Fruit fly (Drosophila melanogaster): ENCODE data around the gene Fdx2.

The Fdx2 gene

dm6 chr3L:4318677-4319580 is 26.6 kb downstream of the Fdx2 start, which contains the start of gene PMP34 (continued):
- TF ChIP-seq pho (GFP tag; optimal IDR thresholded peaks at IDR 0.05) (no peak), ham (GFP tag; IDR thresholded peaks at IDR 0.05) (no peak), z (GFP tag; IDR thresholded peaks at IDR 0.05) (0 out of 3 replicates have a peak, but pooled peaks have one; percentile 22), Rfx (GFP tag; IDR thresholded peaks at IDR 0.05) (no peak; the same call in 1 of the 2 replicates), Hmx (GFP tag; optimal IDR thresholded peaks at IDR 0.05) (no peak), H2.0 (GFP tag; IDR thresholded peaks at IDR 0.05) (no peak), CG2202 (tag; optimal IDR thresholded peaks at IDR 0.05) (no peak), mirr (GFP tag; optimal IDR thresholded peaks at IDR 0.05) (peak; percentile 40), CG16863 (GFP tag; optimal IDR thresholded peaks at IDR 0.05) (no peak), CG34422 (GFP tag; IDR thresholded peaks at IDR 0.05) (peak; percentile 40; the same call in 1 of the 3 replicates), Hr78 (GFP tag; optimal IDR thresholded peaks at IDR 0.05) (peak in 1 of 2 experiments; percentile 83), grn (GFP tag; optimal IDR thresholded peaks at IDR 0.05) (peak; percentile 83)

- TF ChIP-seq Bteb2 (GFP tag; optimal IDR thresholded peaks at IDR 0.05) (no peak), CG4328 (GFP tag; optimal IDR thresholded peaks at IDR 0.05) (no peak), pfk (GFP tag; optimal IDR thresholded peaks at IDR 0.05) (no peak), dm (GFP tag; optimal IDR thresholded peaks at IDR 0.05) (peak; percentile 43), Dp (GFP tag; optimal IDR thresholded peaks at IDR 0.05) (peak; percentile 29), stwl (tag; optimal IDR thresholded peaks at IDR 0.05) (peak; percentile 92), CG15601 (tag; optimal IDR thresholded peaks at IDR 0.05) (no peak), CG31224 (GFP tag; IDR thresholded peaks at IDR 0.05) (no peak), Scr (GFP tag; IDR thresholded peaks at IDR 0.05; ENCODE audit: partially characterized antibody) (no peak), maf-S (GFP tag; optimal IDR thresholded peaks at IDR 0.05) (no peak), Asciz (GFP tag; optimal IDR thresholded peaks at IDR 0.05) (no peak), Hand (GFP tag; optimal IDR thresholded peaks at IDR 0.05) (no peak), Sry-β (GFP tag; optimal IDR thresholded peaks at IDR 0.05) (no peak), bsh (GFP tag; optimal IDR thresholded peaks at IDR 0.05) (no peak), CG5953 (GFP tag; IDR thresholded peaks at IDR 0.05) (no peak), CG9797 (GFP tag; optimal IDR thresholded peaks at IDR 0.05) (peak; percentile 70), E2f2 (GFP tag; IDR thresholded peaks at IDR 0.05) (peak; percentile 14; the same call in 1 of the 2 replicates), CG13287 (GFP tag; IDR thresholded peaks at IDR 0.05; ENCODE audit: partially characterized antibody) (peak; percentile 29; the same call in 1 of the 2 replicates), row (GFP tag; IDR thresholded peaks at IDR 0.05) (peak; percentile 42; the same call in 2 of the 3 replicates), Six4 (GFP tag; optimal IDR thresholded peaks at IDR 0.05) (no peak), YL-1 (GFP tag; optimal IDR thresholded peaks at IDR 0.05) (peak; percentile 48), BEAF-32 (GFP tag; optimal IDR thresholded peaks at IDR 0.05) (peak; percentile 25), CG10979 (tag; optimal IDR thresholded peaks at IDR 0.05) (no peak), mirr (GFP tag; optimal IDR thresholded peaks at IDR 0.05) (no peak), CG34422 (GFP tag; IDR thresholded peaks at IDR 0.05) (peak; percentile 16; the same call in 1 of the 3 replicates), Lpt (GFP tag; optimal IDR thresholded peaks at IDR 0.05) (no peak), chm (GFP tag; IDR thresholded peaks at IDR 0.05) (no peak), CG10462 (GFP tag; optimal IDR thresholded peaks at IDR 0.05) (no peak), CG14050 (GFP tag; IDR thresholded peaks at IDR 0.05) (no peak), dimm (GFP tag; IDR thresholded peaks at IDR 0.05) (no peak), NFAT (GFP tag; IDR thresholded peaks at IDR 0.05) (no peak), CG4617 (GFP tag; optimal IDR thresholded peaks at IDR 0.05; ENCODE audit: borderline replicate concordance) (peak; percentile 43), lmd (GFP tag; IDR thresholded peaks at IDR 0.05) (no peak), Ptx1 (GFP tag; IDR thresholded peaks at IDR 0.05) (no peak), pzg (GFP tag; optimal IDR thresholded peaks at IDR 0.05) (peak; percentile 49), sd (tag; optimal IDR thresholded peaks at IDR 0.05) (no peak)
These were observed 29.8 kb downstream of the Fdx2 start, which contains the start of gene CG15014 for dm6 chr3L:4322032-4322617. TSS of gene CG15014 (minus strand) at chr3L:4322259.
